Worm (Caenorhabditis elegans) whole organism, young adult: ENCODE results near the gene vps-16.

Source experiments
- Y95B8A.8 ChIP-seq: fragments of 200-800 bp; sonication (Bioruptor generic); IDR thresholded peaks from 2 replicates; pipeline ENCODE4 v1.3.6; 2022; ENCODE audit warnings: missing genetic modification reagents, missing genetic modification characterization, missing compliant biosample characterization
- ama-1 ChIP-seq, 3 experiments: fragments of 150-350 bp in 1 of 3; sonication (generic microtip) in 2 of 3; optimal IDR thresholded peaks; 2 replicates each; lab custom pipeline; 2014 to 2018; ENCODE audit warnings: missing biosample characterization in 2 of 3, missing genetic modification characterization in 2 of 3, missing genetic modification reagents in 2 of 3
- hrde-1 ChIP-seq: sonication (generic microtip); optimal IDR thresholded peaks from 2 replicates; lab custom pipeline; 2016; ENCODE audit warnings: missing genetic modification characterization, mild to moderate bottlenecking, missing compliant biosample characterization, moderate library complexity, missing genotype, missing genetic modification reagents, borderline replicate concordance
- nfya-1 ChIP-seq: sonication (generic microtip); optimal IDR thresholded peaks from 2 replicates; lab custom pipeline; 2017; ENCODE audit warnings: antibody characterized with exemption, missing compliant biosample characterization, missing genetic modification characterization, borderline replicate concordance; ENCODE audit not compliant: insufficient read depth
- pha-4 ChIP-seq: fragments of 150-350 bp; sonication (generic microtip); optimal IDR thresholded peaks from 2 replicates; lab custom pipeline; 2014; ENCODE audit warnings: missing biosample characterization, missing genetic modification reagents, missing genetic modification characterization
- tlf-1 ChIP-seq: fragments of 200-800 bp; sonication (Bioruptor generic); optimal IDR thresholded peaks from 2 replicates; lab custom pipeline; 2018; ENCODE audit warnings: mild to moderate bottlenecking, missing genetic modification characterization, missing compliant biosample characterization

DNA sequence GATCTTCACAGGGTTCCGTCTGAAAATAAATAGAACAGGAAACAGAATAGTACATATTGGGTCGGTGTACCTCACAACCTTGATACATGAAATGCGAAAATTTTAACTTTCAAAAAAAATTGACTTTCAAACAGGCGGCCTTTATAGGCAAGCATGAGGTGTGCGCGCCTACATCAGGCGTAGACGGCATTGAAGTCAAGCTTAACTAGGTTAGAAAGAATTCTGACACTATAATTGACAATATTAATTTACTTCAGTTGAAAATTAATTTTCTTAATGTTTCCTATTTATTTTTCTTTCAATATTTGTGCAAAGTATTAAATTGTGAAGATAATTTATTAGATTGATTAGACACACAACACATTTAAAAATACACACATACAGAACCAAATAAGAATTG lies 21.1 kb upstream of the vps-16 start, which contains the start of gene C05D11.5:
- TF ChIP-seq hrde-1 (no peak), pha-4 (tag; lab: Kevin White, UChicago) (no peak), ama-1 (optimal IDR thresholded peaks at IDR 0.05; lab: Kevin White, UChicago) (no peak), ama-1 (GFP tag; optimal IDR thresholded peaks at IDR 0.05; lab: Kevin White, UChicago) (no peak), tlf-1 (GFP tag; lab: Kevin White, UChicago) (no peak), nfya-1 (tag; lab: Kevin White, UChicago) (no peak), Y95B8A.8 (GFP tag; lab: Robert Waterston, UW) (no peak)
